Fruit fly (Drosophila melanogaster): ENCODE results near the gene Rga.

Rga gene

DNA sequence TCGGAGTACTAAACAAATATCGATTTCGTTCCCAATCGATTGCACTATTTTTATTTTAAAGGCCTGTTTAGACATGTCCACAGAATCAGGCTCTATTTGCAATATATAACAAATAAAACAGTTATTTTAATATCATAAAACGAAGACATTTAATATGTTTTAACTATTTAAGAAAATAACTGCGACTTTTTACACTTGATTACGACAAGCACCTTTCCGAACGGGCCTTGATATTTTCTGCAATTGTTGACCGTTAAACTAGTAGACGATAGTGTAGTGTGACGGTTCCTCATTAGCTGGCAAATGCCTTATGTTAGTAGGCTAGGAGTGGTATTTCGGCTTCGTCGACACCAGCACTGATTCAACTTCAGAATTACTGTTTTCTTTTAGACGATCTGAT lies 44.3 kb downstream of the Rga start, which contains the start of the genes CG2931 and Rheb (continued):
- TF ChIP-seq maf-S (GFP tag; optimal IDR thresholded peaks at IDR 0.05) = peak; percentile 53
- peak; percentile 85 for TF ChIP-seq Scr (GFP tag; IDR thresholded peaks at IDR 0.05; ENCODE audit: partially characterized antibody)
- TF ChIP-seq CG10366 (GFP tag; IDR thresholded peaks at IDR 0.05) = peak; percentile 70
- TF ChIP-seq CG14965 (GFP tag; optimal IDR thresholded peaks at IDR 0.05; ENCODE audit: borderline replicate concordance) = no peak
- no peak for TF ChIP-seq CG7745 (tag; optimal IDR thresholded peaks at IDR 0.05)
- no peak for TF ChIP-seq Trl (optimal IDR thresholded peaks at IDR 0.05)
- no peak for TF ChIP-seq Trl (GFP tag; optimal IDR thresholded peaks at IDR 0.05)
- TF ChIP-seq BEAF-32 (GFP tag; optimal IDR thresholded peaks at IDR 0.05) = peak; percentile 91
- peak; percentile 77 for TF ChIP-seq CG4424 (GFP tag; optimal IDR thresholded peaks at IDR 0.05)
- no peak for TF ChIP-seq bab2 (GFP tag; optimal IDR thresholded peaks at IDR 0.05)
- TF ChIP-seq CG34376 (GFP tag; optimal IDR thresholded peaks at IDR 0.05) = no peak
- TF ChIP-seq hb (GFP tag; IDR thresholded peaks at IDR 0.05; ENCODE audit: partially characterized antibody) = peak; percentile 59; the same call in 2 of the 3 replicates
- TF ChIP-seq sna (GFP tag; IDR thresholded peaks at IDR 0.05; ENCODE audit: partially characterized antibody) = peak; percentile 89
- TF ChIP-seq CG12942 (GFP tag; optimal IDR thresholded peaks at IDR 0.05) = peak; percentile 58
- TF ChIP-seq nerfin-1 (tag; optimal IDR thresholded peaks at IDR 0.05) = peak; percentile 27
- TF ChIP-seq pum (GFP tag; optimal IDR thresholded peaks at IDR 0.05) = peak; percentile 53
- no peak for TF ChIP-seq gt (GFP tag; IDR thresholded peaks at IDR 0.05)
- peak; percentile 2 for TF ChIP-seq cg (GFP tag; optimal IDR thresholded peaks at IDR 0.05)
- peak; percentile 46 for TF ChIP-seq gcm (GFP tag; optimal IDR thresholded peaks at IDR 0.05)
- peak; percentile 44 for TF ChIP-seq gro (GFP tag; optimal IDR thresholded peaks at IDR 0.05)
- no peak for TF ChIP-seq ATbp (GFP tag; optimal IDR thresholded peaks at IDR 0.05)
- TF ChIP-seq Xrp1 (GFP tag; IDR thresholded peaks at IDR 0.05) = peak; percentile 81
- peak; percentile 53 for TF ChIP-seq CG15696 (tag; optimal IDR thresholded peaks at IDR 0.05)
- no peak for TF ChIP-seq Hr39 (optimal IDR thresholded peaks at IDR 0.05)
- TF ChIP-seq ara (GFP tag; IDR thresholded peaks at IDR 0.05) = peak; percentile 58
- TF ChIP-seq CG10959 (GFP tag; IDR thresholded peaks at IDR 0.05) = no peak
- TF ChIP-seq Sox100B (GFP tag; optimal IDR thresholded peaks at IDR 0.05) = peak; percentile 26
- TF ChIP-seq ab (GFP tag; optimal IDR thresholded peaks at IDR 0.05) = no peak
- peak; percentile 42; the same call in 1 of the 2 replicates for TF ChIP-seq ap (GFP tag; IDR thresholded peaks at IDR 0.05)
- TF ChIP-seq CG13424 (tag; optimal IDR thresholded peaks at IDR 0.05) = peak; percentile 75
- no peak for TF ChIP-seq GATAe (GFP tag; conservative IDR thresholded peaks at IDR 0.05)
- no peak for TF ChIP-seq Vsx1 (GFP tag; optimal IDR thresholded peaks at IDR 0.05)
- TF ChIP-seq Dll (GFP tag; IDR thresholded peaks at IDR 0.05; ENCODE audit: partially characterized antibody) = peak; percentile 88
- no peak for TF ChIP-seq CG12071 (GFP tag; optimal IDR thresholded peaks at IDR 0.05)
- TF ChIP-seq twi (tag; optimal IDR thresholded peaks at IDR 0.05) = peak; percentile 34
- TF ChIP-seq CG13296 (GFP tag; optimal IDR thresholded peaks at IDR 0.05) = peak; percentile 23
- TF ChIP-seq ham (GFP tag; IDR thresholded peaks at IDR 0.05) = no peak
- TF ChIP-seq bbx (GFP tag; IDR thresholded peaks at IDR 0.05; ENCODE audit: partially characterized antibody) = peak; percentile 69
- peak; percentile 71 for TF ChIP-seq CG15601 (tag; optimal IDR thresholded peaks at IDR 0.05)
- no peak for TF ChIP-seq Lim3 (GFP tag; IDR thresholded peaks at IDR 0.05)
- peak; percentile 51 for TF ChIP-seq kay (GFP tag; optimal IDR thresholded peaks at IDR 0.05)
- TF ChIP-seq Dp (GFP tag; optimal IDR thresholded peaks at IDR 0.05) = peak; percentile 35
- TF ChIP-seq Opbp (GFP tag; IDR thresholded peaks at IDR 0.05; ENCODE audit: partially characterized antibody) = peak; percentile 44; the same call in 1 of the 3 replicates
- TF ChIP-seq CG8359 (GFP tag; optimal IDR thresholded peaks at IDR 0.05; ENCODE audit: borderline replicate concordance) = no peak
- TF ChIP-seq pros (GFP tag; optimal IDR thresholded peaks at IDR 0.05) = no peak
- TF ChIP-seq CG18599 (GFP tag; optimal IDR thresholded peaks at IDR 0.05) = peak; percentile 37
- peak; percentile 43 for TF ChIP-seq Dad (GFP tag; optimal IDR thresholded peaks at IDR 0.05)
- no peak for TF ChIP-seq tio (GFP tag; optimal IDR thresholded peaks at IDR 0.05)
- TF ChIP-seq CG12659 (GFP tag; optimal IDR thresholded peaks at IDR 0.05) = peak; percentile 88
- no peak for TF ChIP-seq usp (GFP tag; optimal IDR thresholded peaks at IDR 0.05)
- no peak; the same call in 3 of the 4 replicates for TF ChIP-seq Gug (GFP tag; IDR thresholded peaks at IDR 0.05)

Data from whole organism, embryonic.